Worm (Caenorhabditis elegans): ENCODE results near the gene unc-84.

The unc-84 gene

ce11 chrX:13605854-13606253, 21.3 kb downstream of the unc-84 start:
- TF ChIP-seq dao-5 (tag; optimal IDR thresholded peaks at IDR 0.05) (no peak), W03F9.2 (tag; optimal IDR thresholded peaks at IDR 0.05) (no peak), him-1 (tag; optimal IDR thresholded peaks at IDR 0.05) (no peak)

ce11 chrX:13610040-13610439, 25.5 kb downstream of the unc-84 start:
- TF ChIP-seq him-1 (tag; optimal IDR thresholded peaks at IDR 0.05) (no peak), dao-5 (tag; optimal IDR thresholded peaks at IDR 0.05) (no peak)

DNA sequence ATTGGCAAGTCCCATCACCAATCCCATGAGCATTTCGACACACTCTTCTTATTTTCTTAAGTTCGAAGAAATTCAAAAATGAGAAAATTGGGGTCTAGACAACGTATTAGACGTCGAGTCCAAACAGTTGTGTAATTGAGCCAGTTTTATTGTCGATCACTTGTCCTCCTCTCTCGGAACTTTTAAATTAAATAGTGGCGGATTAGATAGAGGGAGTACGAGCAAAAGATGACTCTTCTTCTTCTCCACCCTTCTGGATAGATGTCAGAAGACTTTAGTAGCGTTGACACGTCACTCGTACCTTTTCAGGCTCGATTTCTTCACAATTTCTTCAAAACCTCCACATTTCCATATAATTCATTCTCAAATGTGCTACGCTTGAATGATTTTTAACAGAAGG, 30.6 kb downstream of the unc-84 start:
- TF ChIP-seq W03F9.2 (tag; optimal IDR thresholded peaks at IDR 0.05), result no peak
- no peak for TF ChIP-seq dao-5 (tag; optimal IDR thresholded peaks at IDR 0.05)
- TF ChIP-seq him-1 (tag; optimal IDR thresholded peaks at IDR 0.05), result no peak

- TF ChIP-seq dao-5 (tag; optimal IDR thresholded peaks at IDR 0.05) (no peak), W03F9.2 (tag; optimal IDR thresholded peaks at IDR 0.05) (no peak), him-1 (tag; optimal IDR thresholded peaks at IDR 0.05) (no peak)
These were observed 34.0 kb downstream of the unc-84 start, which contains the start of gene nlp-53 for ce11 chrX:13618574-13618973. TSS of gene nlp-53 (plus strand) at chrX:13618874.

DNA sequence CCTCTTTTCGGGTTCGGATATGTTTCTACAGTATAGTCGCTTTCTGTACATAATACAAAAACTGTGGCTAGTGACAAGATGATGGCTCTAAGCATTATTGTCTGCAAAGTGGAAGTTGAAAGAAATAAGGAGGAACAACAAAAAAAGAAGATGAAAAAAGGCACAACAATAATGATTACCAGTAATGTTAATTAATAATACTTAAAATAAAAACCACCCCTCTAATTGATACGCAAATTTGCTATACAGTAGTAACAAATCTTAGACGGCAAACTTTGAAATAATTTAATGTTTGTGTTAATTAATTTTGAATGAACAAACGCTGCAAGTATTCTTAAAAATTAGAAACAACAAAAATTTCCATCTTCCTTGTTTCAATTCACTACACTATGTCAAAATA, 37.1 kb downstream of the unc-84 start, which contains the start of gene Y12A6A.1:
Gene Y12A6A.1, minus strand, starts transcription at position 101 of the 400 bp plus-strand sequence.
- no peak for TF ChIP-seq dao-5 (tag; optimal IDR thresholded peaks at IDR 0.05)
- no peak for TF ChIP-seq W03F9.2 (tag; optimal IDR thresholded peaks at IDR 0.05)
- TF ChIP-seq him-1 (tag; optimal IDR thresholded peaks at IDR 0.05), result no peak

- no peak for TF ChIP-seq dao-5 (tag; optimal IDR thresholded peaks at IDR 0.05)
- TF ChIP-seq W03F9.2 (tag; optimal IDR thresholded peaks at IDR 0.05), result no peak
- TF ChIP-seq him-1 (tag; optimal IDR thresholded peaks at IDR 0.05), result no peak
These were observed 46.6 kb downstream of the unc-84 start, which contains the start of gene nlg-1 for ce11 chrX:13631122-13631672. TSS of gene nlg-1 (minus strand) at chrX:13631172.

- TF ChIP-seq dao-5 (tag; optimal IDR thresholded peaks at IDR 0.05), result no peak
- TF ChIP-seq him-1 (tag; optimal IDR thresholded peaks at IDR 0.05), result no peak
- no peak for TF ChIP-seq W03F9.2 (tag; optimal IDR thresholded peaks at IDR 0.05)
These were observed 47.7 kb downstream of the unc-84 start for ce11 chrX:13632245-13632644.

ce11 chrX:13633032-13633431, 48.5 kb downstream of the unc-84 start:
- TF ChIP-seq W03F9.2 (tag; optimal IDR thresholded peaks at IDR 0.05), result no peak
- no peak for TF ChIP-seq dao-5 (tag; optimal IDR thresholded peaks at IDR 0.05)
- no peak for TF ChIP-seq him-1 (tag; optimal IDR thresholded peaks at IDR 0.05)

- TF ChIP-seq dao-5 (tag; optimal IDR thresholded peaks at IDR 0.05) (no peak), W03F9.2 (tag; optimal IDR thresholded peaks at IDR 0.05) (no peak), him-1 (tag; optimal IDR thresholded peaks at IDR 0.05) (no peak)
These were observed 49.4 kb downstream of the unc-84 start for ce11 chrX:13633876-13634479.

DNA sequence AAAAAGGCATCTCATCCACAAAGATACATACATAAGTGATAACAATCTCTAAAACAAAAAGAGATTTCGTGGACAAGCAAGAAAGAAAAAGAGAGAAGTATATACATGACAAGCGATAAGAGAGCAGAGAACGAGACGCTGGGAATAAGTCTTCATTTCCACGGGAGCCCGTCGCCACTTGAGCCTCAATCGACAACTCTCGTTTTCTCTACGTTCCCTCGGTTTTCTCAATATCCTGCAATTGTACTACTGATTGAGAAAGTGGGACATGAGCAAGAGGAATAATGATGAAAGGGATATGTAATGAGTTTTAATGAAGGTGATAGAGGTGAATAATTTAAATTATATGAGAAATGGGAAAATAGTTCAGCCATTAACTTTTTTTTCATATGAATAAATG, 53.0 kb downstream of the unc-84 start:
- TF ChIP-seq dao-5 (tag; optimal IDR thresholded peaks at IDR 0.05) (no peak), W03F9.2 (tag; optimal IDR thresholded peaks at IDR 0.05) (no peak), him-1 (tag; optimal IDR thresholded peaks at IDR 0.05) (no peak)

DNA sequence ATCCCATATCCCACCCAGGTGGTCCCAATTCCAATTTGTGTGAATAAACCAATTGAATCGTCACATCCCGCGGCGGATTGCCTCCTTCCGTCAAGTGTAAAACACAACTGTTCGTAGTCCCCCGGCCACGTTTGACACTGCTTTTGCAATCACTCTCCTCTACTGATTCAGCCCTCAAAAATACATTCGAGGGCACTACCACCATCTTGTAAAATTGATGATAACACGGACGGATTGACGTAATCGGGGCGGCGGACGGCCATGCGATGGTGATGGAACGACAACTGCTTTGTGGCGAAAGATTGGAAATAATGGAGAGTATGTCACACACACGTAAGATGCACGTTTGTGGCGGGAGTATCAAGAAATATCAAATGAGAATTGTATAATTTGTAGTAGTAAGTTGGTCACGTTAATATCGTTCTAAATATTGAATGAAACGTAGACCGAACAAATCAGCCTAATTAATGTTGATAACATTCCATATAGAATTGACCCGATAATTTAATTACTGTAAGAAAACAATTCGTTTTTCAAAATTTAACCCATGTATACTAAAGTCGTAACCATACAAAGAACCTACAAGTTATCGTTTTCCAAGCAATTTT, 53.9 kb downstream of the unc-84 start:
- TF ChIP-seq dao-5 (tag; optimal IDR thresholded peaks at IDR 0.05) (no peak), him-1 (tag; optimal IDR thresholded peaks at IDR 0.05) (no peak), W03F9.2 (tag; optimal IDR thresholded peaks at IDR 0.05) (no peak)

Measured in whole organism, L4/young adult.